Fruit fly (Drosophila melanogaster) whole organism, prepupa: ENCODE results near the gene Rhp.

Source experiments
- Blimp-1 ChIP-seq: fragments of 200-800 bp; sonication (Bioruptor generic); optimal IDR thresholded peaks from 3 replicates; lab custom pipeline; 2017; ENCODE audit warnings: missing biosample characterization, missing genetic modification characterization, mild to moderate bottlenecking, moderate library complexity, missing genetic modification reagents
- CG10631 ChIP-seq: fragments of 200-800 bp; sonication (Bioruptor generic); optimal IDR thresholded peaks from 2 replicates; lab custom pipeline; 2016; ENCODE audit warnings: missing biosample characterization, missing genetic modification characterization
- CG11294 ChIP-seq: fragments of 200-800 bp; sonication (Bioruptor generic); IDR thresholded peaks from 2 replicates; pipeline ENCODE4 v1.3.6; 2022; ENCODE audit warnings: missing biosample characterization, missing genetic modification characterization
- CG11762 ChIP-seq: fragments of 200-800 bp; sonication (Bioruptor generic); optimal IDR thresholded peaks from 3 replicates; lab custom pipeline; 2016; ENCODE audit warnings: missing biosample characterization, missing genetic modification characterization; ENCODE audit not compliant: insufficient read depth
- CG15336 ChIP-seq: fragments of 200-800 bp; sonication (Bioruptor generic); IDR thresholded peaks from 2 replicates; pipeline ENCODE4 v1.3.6; 2022; ENCODE audit warnings: missing biosample characterization, missing genetic modification characterization
- CG1621 ChIP-seq: fragments of 200-800 bp; sonication (Bioruptor generic); optimal IDR thresholded peaks from 3 replicates; lab custom pipeline; 2018; ENCODE audit warnings: missing biosample characterization, mild to moderate bottlenecking, missing genetic modification characterization
- CG16779 ChIP-seq: fragments of 200-800 bp; sonication (Bioruptor generic); optimal IDR thresholded peaks from 3 replicates; lab custom pipeline; 2017; ENCODE audit warnings: missing biosample characterization, mild to moderate bottlenecking, missing genetic modification characterization
- CG3032 ChIP-seq: fragments of 200-800 bp; optimal IDR thresholded peaks from 2 replicates; lab custom pipeline; 2019; ENCODE audit warnings: missing biosample characterization, mild to moderate bottlenecking, missing genetic modification characterization, moderate library complexity
- CG31627 ChIP-seq: fragments of 200-800 bp; sonication (Bioruptor generic); optimal IDR thresholded peaks from 3 replicates; lab custom pipeline; 2016; ENCODE audit warnings: missing biosample characterization, missing genetic modification characterization
- CG32006 ChIP-seq: fragments of 200-800 bp; sonication (Bioruptor generic); optimal IDR thresholded peaks from 3 replicates; lab custom pipeline; 2017; ENCODE audit warnings: missing biosample characterization, mild to moderate bottlenecking, missing genetic modification characterization
- CG34406 ChIP-seq: fragments of 200-800 bp; sonication (Bioruptor generic); optimal IDR thresholded peaks from 3 replicates; lab custom pipeline; 2016; ENCODE audit warnings: missing biosample characterization, missing genetic modification characterization
- CG4318 ChIP-seq: fragments of 200-800 bp; sonication (Bioruptor generic); optimal IDR thresholded peaks from 3 replicates; lab custom pipeline; 2017; ENCODE audit warnings: missing biosample characterization, mild to moderate bottlenecking, missing genetic modification characterization
- CG6163 ChIP-seq: fragments of 200-800 bp; sonication (Bioruptor generic); IDR thresholded peaks from 3 replicates; pipeline ENCODE4 v1.3.6; 2022; ENCODE audit warnings: missing biosample characterization, missing genetic modification characterization
- CG6276 ChIP-seq: fragments of 200-800 bp; sonication (Bioruptor generic); optimal IDR thresholded peaks from 2 replicates; lab custom pipeline; 2017; ENCODE audit warnings: missing biosample characterization, mild to moderate bottlenecking, missing genetic modification characterization
- CG6792 ChIP-seq: fragments of 200-800 bp; sonication (Bioruptor generic); optimal IDR thresholded peaks from 3 replicates; lab custom pipeline; 2016; ENCODE audit warnings: missing biosample characterization, missing genetic modification characterization
- CG6808 ChIP-seq: fragments of 200-800 bp; sonication (Bioruptor generic); optimal IDR thresholded peaks from 3 replicates; lab custom pipeline; 2017; ENCODE audit warnings: missing biosample characterization, missing genetic modification characterization, mild to moderate bottlenecking, moderate library complexity, missing genetic modification reagents
- CG6854 ChIP-seq: fragments of 200-800 bp; sonication (Bioruptor generic); optimal IDR thresholded peaks from 2 replicates; lab custom pipeline; 2017; ENCODE audit warnings: missing biosample characterization, mild to moderate bottlenecking, missing genetic modification characterization
- CG7368 ChIP-seq: fragments of 200-800 bp; sonication (Bioruptor generic); optimal IDR thresholded peaks from 3 replicates; lab custom pipeline; 2016; ENCODE audit warnings: missing biosample characterization, missing genetic modification characterization
- CG8119 ChIP-seq: fragments of 200-800 bp; sonication (Bioruptor generic); IDR thresholded peaks from 3 replicates; pipeline ENCODE4 v1.3.6; 2022; ENCODE audit warnings: missing biosample characterization, missing genetic modification characterization
- CG8632 ChIP-seq: fragments of 200-800 bp; sonication (Bioruptor generic); optimal IDR thresholded peaks from 3 replicates; lab custom pipeline; 2016; ENCODE audit warnings: missing biosample characterization, missing genetic modification characterization
- CG9139 ChIP-seq: fragments of 200-800 bp; sonication (Bioruptor generic); optimal IDR thresholded peaks from 3 replicates; lab custom pipeline; 2017; ENCODE audit warnings: missing biosample characterization, mild to moderate bottlenecking, missing genetic modification characterization
- Eip75B ChIP-seq: fragments of 200-800 bp; sonication (Bioruptor generic); optimal IDR thresholded peaks from 3 replicates; lab custom pipeline; 2016; ENCODE audit warnings: missing biosample characterization, missing genetic modification characterization
- Eip78C ChIP-seq: fragments of 200-800 bp; sonication (Bioruptor generic); peaks from one replicate; lab custom pipeline; 2016; ENCODE audit warnings: missing biosample characterization, missing genetic modification characterization
- Eip93F ChIP-seq: fragments of 200-800 bp; sonication (Bioruptor generic); optimal IDR thresholded peaks from 2 replicates; lab custom pipeline; 2016; ENCODE audit warnings: missing biosample characterization, mild to moderate bottlenecking, missing genetic modification characterization
- Ets21C ChIP-seq: fragments of 200-800 bp; sonication (Bioruptor generic); optimal IDR thresholded peaks from 3 replicates; lab custom pipeline; 2016; ENCODE audit warnings: missing biosample characterization, missing genetic modification characterization
- Ets96B ChIP-seq: fragments of 200-800 bp; optimal IDR thresholded peaks from 2 replicates; lab custom pipeline; 2019; ENCODE audit warnings: missing biosample characterization, mild to moderate bottlenecking, missing genetic modification characterization, moderate library complexity
- Gug ChIP-seq: fragments of 200-800 bp; sonication (Bioruptor generic); IDR thresholded peaks from 2 replicates; pipeline ENCODE4 v1.3.6; 2022; ENCODE audit warnings: missing biosample characterization, missing genetic modification characterization
- Hr38 ChIP-seq: sonication (Bioruptor generic); optimal IDR thresholded peaks from 2 replicates; lab custom pipeline; 2016; ENCODE audit warnings: missing biosample characterization, missing genetic modification characterization
- Hr39 ChIP-seq: fragments of 200-800 bp; sonication (Bioruptor generic); optimal IDR thresholded peaks from 2 replicates; lab custom pipeline; 2016; ENCODE audit warnings: missing biosample characterization, missing genetic modification characterization
- Hr4 ChIP-seq: fragments of 200-800 bp; sonication (Bioruptor generic); optimal IDR thresholded peaks from 3 replicates; lab custom pipeline; 2016; ENCODE audit warnings: missing biosample characterization, missing genetic modification characterization
- Lpt ChIP-seq: fragments of 200-800 bp; sonication (Bioruptor generic); optimal IDR thresholded peaks from 3 replicates; lab custom pipeline; 2016; ENCODE audit warnings: missing biosample characterization, missing genetic modification characterization
- Met ChIP-seq: fragments of 200-800 bp; sonication (Bioruptor generic); optimal IDR thresholded peaks from 3 replicates; lab custom pipeline; 2016; ENCODE audit warnings: missing biosample characterization, missing genetic modification characterization
- OdsH ChIP-seq: fragments of 200-800 bp; sonication (Bioruptor generic); optimal IDR thresholded peaks from 3 replicates; lab custom pipeline; 2016; ENCODE audit warnings: missing biosample characterization, missing genetic modification characterization
- Smox ChIP-seq: fragments of 200-800 bp; sonication (Bioruptor generic); optimal IDR thresholded peaks from 3 replicates; lab custom pipeline; 2016; ENCODE audit warnings: missing biosample characterization, missing genetic modification characterization
- Sox14 ChIP-seq: fragments of 200-800 bp; sonication (Bioruptor generic); optimal IDR thresholded peaks from 3 replicates; lab custom pipeline; 2016; ENCODE audit warnings: missing biosample characterization, missing genetic modification characterization
- achi ChIP-seq: fragments of 200-800 bp; sonication (Bioruptor generic); optimal IDR thresholded peaks from 3 replicates; lab custom pipeline; 2016; ENCODE audit warnings: missing biosample characterization, missing genetic modification characterization
- acj6 ChIP-seq: fragments of 200-800 bp; sonication (Bioruptor generic); optimal IDR thresholded peaks from 3 replicates; lab custom pipeline; 2016; ENCODE audit warnings: missing biosample characterization, missing genetic modification characterization
- cyc ChIP-seq: fragments of 200-800 bp; sonication (Bioruptor generic); optimal IDR thresholded peaks from 3 replicates; lab custom pipeline; 2016; ENCODE audit warnings: missing biosample characterization, missing genetic modification characterization
- dac ChIP-seq: fragments of 200-800 bp; sonication (Bioruptor generic); optimal IDR thresholded peaks from 2 replicates; lab custom pipeline; 2017; ENCODE audit warnings: missing biosample characterization, mild to moderate bottlenecking, missing genetic modification characterization
- dsx ChIP-seq: fragments of 200-800 bp; optimal IDR thresholded peaks from 3 replicates; lab custom pipeline; 2019; ENCODE audit warnings: missing biosample characterization, mild to moderate bottlenecking, missing genetic modification characterization, moderate library complexity; ENCODE audit not compliant: poor library complexity, severe bottlenecking
- eg ChIP-seq: fragments of 200-800 bp; sonication (Bioruptor generic); IDR thresholded peaks from 3 replicates; pipeline ENCODE4 v1.3.6; 2022; ENCODE audit warnings: missing biosample characterization, missing genetic modification characterization
- esn ChIP-seq: fragments of 200-800 bp; sonication (Bioruptor generic); optimal IDR thresholded peaks from 2 replicates; lab custom pipeline; 2016; ENCODE audit warnings: missing biosample characterization, mild to moderate bottlenecking, missing genetic modification characterization, moderate library complexity
- fd85E ChIP-seq: fragments of 200-800 bp; sonication (Bioruptor generic); optimal IDR thresholded peaks from 3 replicates; lab custom pipeline; 2016; ENCODE audit warnings: missing biosample characterization, missing genetic modification characterization
- fkh ChIP-seq: fragments of 200-800 bp; sonication (Bioruptor generic); optimal IDR thresholded peaks from 3 replicates; lab custom pipeline; 2017; ENCODE audit warnings: missing biosample characterization, mild to moderate bottlenecking, missing genetic modification characterization, moderate library complexity
- lz ChIP-seq: fragments of 200-800 bp; sonication (Bioruptor generic); optimal IDR thresholded peaks from 3 replicates; lab custom pipeline; 2016; ENCODE audit warnings: missing biosample characterization, missing genetic modification characterization
- salr ChIP-seq, 2 experiments: fragments of 200-800 bp; sonication (Bioruptor generic); optimal IDR thresholded peaks; 3 replicates each; lab custom pipeline; 2016 to 2018; ENCODE audit warnings: missing biosample characterization in 2 of 2, missing genetic modification characterization in 2 of 2, mild to moderate bottlenecking in 1 of 2
- spab ChIP-seq: fragments of 200-800 bp; sonication (Bioruptor generic); optimal IDR thresholded peaks from 2 replicates; lab custom pipeline; 2017; ENCODE audit warnings: missing biosample characterization, mild to moderate bottlenecking, missing genetic modification characterization, missing genetic modification reagents
- ss ChIP-seq, 2 experiments: fragments of 200-800 bp; sonication (Bioruptor generic); optimal IDR thresholded peaks; 2 replicates in 1 of 2; 3 replicates in 1 of 2; lab custom pipeline; 2017 to 2018; ENCODE audit warnings: mild to moderate bottlenecking in 2 of 2, missing biosample characterization in 2 of 2, missing genetic modification characterization in 2 of 2, moderate library complexity in 1 of 2
- svp ChIP-seq: fragments of 200-800 bp; sonication (Bioruptor generic); peaks from one replicate; lab custom pipeline; 2016; ENCODE audit warnings: missing biosample characterization, missing genetic modification characterization
- topi ChIP-seq: fragments of 200-800 bp; sonication (Bioruptor generic); optimal IDR thresholded peaks from 3 replicates; lab custom pipeline; 2016; ENCODE audit warnings: missing biosample characterization, missing genetic modification characterization

Rhp gene

dm6 chrX:15788235-15789187 lies at the start of gene Rhp:
TSS of gene Rhp (plus strand) at chrX:15788897.
- no peak for TF ChIP-seq dac (GFP tag; lab: Kevin White, UChicago)
- peak; percentile 76 for TF ChIP-seq CG8632 (GFP tag; lab: Kevin White, UChicago)
- TF ChIP-seq Eip78C, result peak; percentile 43
- TF ChIP-seq Eip93F (GFP tag; lab: Kevin White, UChicago), result no peak
- no peak for TF ChIP-seq Hr4 (GFP tag; lab: Kevin White, UChicago)
- TF ChIP-seq ss (GFP tag; optimal IDR thresholded peaks at IDR 0.05; lab: Kevin White, UChicago), result peak in 1 of 2 experiments; percentile 65
- TF ChIP-seq eg, result peak; percentile 47; the same call in 1 of the 3 replicates
- peak; percentile 29; the same call in 1 of the 3 replicates for TF ChIP-seq CG8119 (GFP tag; lab: Robert Waterston, UW)
- TF ChIP-seq Lpt (GFP tag; lab: Kevin White, UChicago), result no peak
- TF ChIP-seq acj6, result peak; percentile 46
- TF ChIP-seq cyc (GFP tag; lab: Kevin White, UChicago), result peak; percentile 8
- peak; percentile 72 for TF ChIP-seq CG10631 (GFP tag; lab: Kevin White, UChicago)
- TF ChIP-seq fkh (GFP tag; lab: Kevin White, UChicago), result peak; percentile 64
- TF ChIP-seq Ets96B (tag; lab: Kevin White, UChicago), result no peak
- peak; percentile 47 for TF ChIP-seq CG11762 (GFP tag; lab: Kevin White, UChicago)
- TF ChIP-seq dsx, result peak; percentile 47
- TF ChIP-seq spab, result no peak
- TF ChIP-seq topi (GFP tag; lab: Kevin White, UChicago), result peak; percentile 46
- TF ChIP-seq Hr38 (GFP tag; lab: Kevin White, UChicago), result no peak
- no peak for TF ChIP-seq CG16779 (tag; lab: Kevin White, UChicago)
- TF ChIP-seq CG4318 (GFP tag; lab: Kevin White, UChicago), result no peak
- no peak for TF ChIP-seq CG31627 (GFP tag; lab: Kevin White, UChicago)
- TF ChIP-seq fd85E (GFP tag; lab: Kevin White, UChicago), result peak; percentile 34
- TF ChIP-seq CG11294 (GFP tag; lab: Robert Waterston, UW), result no peak
- TF ChIP-seq OdsH (GFP tag; lab: Kevin White, UChicago), result peak; percentile 56
- TF ChIP-seq CG3032 (tag; lab: Kevin White, UChicago), result peak; percentile 48
- TF ChIP-seq svp, result no peak
- TF ChIP-seq Sox14 (GFP tag; lab: Kevin White, UChicago), result no peak
- peak; percentile 34 for TF ChIP-seq Blimp-1 (GFP tag; lab: Kevin White, UChicago)
- peak; percentile 40 for TF ChIP-seq Eip75B
- no peak for TF ChIP-seq Gug (GFP tag; lab: Robert Waterston, UW)
- no peak for TF ChIP-seq CG6276
- peak; percentile 69 for TF ChIP-seq CG9139 (GFP tag; lab: Kevin White, UChicago)
- TF ChIP-seq CG32006 (GFP tag; lab: Kevin White, UChicago), result no peak
- TF ChIP-seq lz, result peak; percentile 40
- peak; percentile 79 for TF ChIP-seq CG6808
- peak; percentile 60 for TF ChIP-seq CG34406
- peak; percentile 55 for TF ChIP-seq CG1621 (tag; lab: Kevin White, UChicago)
- peak; percentile 56 for TF ChIP-seq Smox (GFP tag; lab: Kevin White, UChicago)
- no peak for TF ChIP-seq Met (GFP tag; lab: Kevin White, UChicago)
- peak; percentile 74 for TF ChIP-seq CG7368 (GFP tag; lab: Kevin White, UChicago)
- TF ChIP-seq CG15336 (GFP tag; lab: Robert Waterston, UW), result no peak
- peak; percentile 31 for TF ChIP-seq achi
- TF ChIP-seq CG6792 (GFP tag; lab: Kevin White, UChicago), result peak; percentile 62
- peak; percentile 34; the same call in 2 of the 3 replicates for TF ChIP-seq CG6163 (GFP tag; lab: Robert Waterston, UW)
- peak; percentile 54 for TF ChIP-seq esn (GFP tag; lab: Kevin White, UChicago)
- TF ChIP-seq salr (GFP tag; optimal IDR thresholded peaks at IDR 0.05; lab: Kevin White, UChicago), result no peak
- peak; percentile 83 for TF ChIP-seq CG6854 (GFP tag; lab: Kevin White, UChicago)
- no peak for TF ChIP-seq Hr39 (GFP tag; lab: Kevin White, UChicago)
- no peak for TF ChIP-seq Ets21C
